Worm (Caenorhabditis elegans): ENCODE data around the gene Y43F8B.24.

Y43F8B.24 gene

DNA sequence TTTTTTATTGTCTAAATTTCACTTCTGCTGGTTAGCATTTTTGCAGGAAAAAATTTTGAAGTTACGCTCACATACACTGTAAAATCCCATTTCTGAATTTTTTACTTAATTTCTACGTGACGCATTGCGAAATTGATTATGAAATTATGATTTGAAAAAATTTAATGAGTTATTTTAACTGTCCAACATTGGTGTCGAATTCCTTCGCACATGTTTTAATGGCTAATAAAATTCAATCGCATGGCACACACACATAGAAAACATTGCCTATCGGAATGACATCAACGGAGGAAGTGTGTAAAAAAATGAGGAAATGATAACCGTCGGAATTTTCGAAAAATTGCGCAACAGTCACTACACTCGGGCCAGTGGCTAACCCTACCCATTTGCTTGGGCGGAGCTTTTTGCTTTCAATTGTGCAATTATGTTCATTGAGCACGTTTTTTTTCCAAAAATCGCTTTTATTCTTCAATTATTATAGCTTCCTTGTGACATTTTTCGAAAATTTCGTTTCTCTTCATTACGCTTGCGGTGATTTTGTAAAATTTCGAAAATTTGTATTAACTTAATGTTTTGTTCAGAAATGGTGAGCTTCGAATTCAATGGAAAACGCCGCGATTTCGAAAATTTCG, 23.3 kb upstream of the Y43F8B.24 start, which contains the start of gene C25F9.16:
TSS of gene C25F9.16 (plus strand) at position 582 of the 632 bp plus-strand sequence.
- no peak for TF ChIP-seq sdz-12 (GFP tag; optimal IDR thresholded peaks at IDR 0.05)
- TF ChIP-seq ceh-20 (GFP tag; IDR thresholded peaks at IDR 0.05), result 0 out of 2 replicates have a peak, but pooled peaks have one; percentile 26
- peak; percentile 90 for TF ChIP-seq php-3 (GFP tag; IDR thresholded peaks at IDR 0.05)
- TF ChIP-seq nhr-28 (tag; optimal IDR thresholded peaks at IDR 0.05), result peak; percentile 24
- TF ChIP-seq aha-1 (tag), result peak; percentile 72
- TF ChIP-seq saeg-2 (GFP tag; IDR thresholded peaks at IDR 0.05), result no peak
- TF ChIP-seq daf-16 (GFP tag; optimal IDR thresholded peaks at IDR 0.05), result no peak
- peak; percentile 33 for TF ChIP-seq daf-16 (tag; optimal IDR thresholded peaks at IDR 0.05)
- peak; percentile 42 for TF ChIP-seq pqm-1 (tag; optimal IDR thresholded peaks at IDR 0.05)
- TF ChIP-seq egl-27 (tag; optimal IDR thresholded peaks at IDR 0.05), result no peak

DNA sequence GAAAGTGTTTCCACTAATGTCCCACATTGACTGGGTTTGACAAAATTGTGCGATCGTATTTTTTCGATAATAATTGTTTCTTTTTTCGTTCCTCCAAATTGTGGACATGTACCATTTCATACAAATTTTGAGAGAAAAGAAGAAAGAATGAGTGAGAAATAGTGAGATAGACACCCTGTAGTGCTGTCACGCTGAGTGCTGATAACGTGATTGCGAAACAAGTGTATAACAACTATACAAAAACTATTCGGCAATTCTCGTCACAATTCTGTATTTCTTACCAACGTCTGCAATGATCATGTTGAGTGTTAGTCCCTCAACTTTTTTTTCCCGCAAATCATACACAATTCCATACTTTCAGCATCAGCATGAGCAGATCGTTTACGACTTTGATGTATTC, 20.9 kb upstream of the Y43F8B.24 start, which contains the start of gene C25F9.14:
TSS of gene C25F9.14 (plus strand) at position 178 of the 400 bp plus-strand sequence.
- TF ChIP-seq mxl-3 (GFP tag; optimal IDR thresholded peaks at IDR 0.05), result peak; percentile 19
- no peak for TF ChIP-seq daf-16 (GFP tag; optimal IDR thresholded peaks at IDR 0.05)
- TF ChIP-seq daf-16 (tag; optimal IDR thresholded peaks at IDR 0.05), result peak; percentile 17
- peak; percentile 20 for TF ChIP-seq hlh-30 (tag; optimal IDR thresholded peaks at IDR 0.05; ENCODE audit: insufficient read depth)
- peak; percentile 12 for TF ChIP-seq hlh-11 (tag; optimal IDR thresholded peaks at IDR 0.05)
- 0 out of 2 replicates have a peak, but pooled peaks have one; percentile 17 for TF ChIP-seq dmd-6 (GFP tag; IDR thresholded peaks at IDR 0.05)
- TF ChIP-seq nhr-76 (tag; optimal IDR thresholded peaks at IDR 0.05), result no peak
- no peak for TF ChIP-seq jun-1 (tag; optimal IDR thresholded peaks at IDR 0.05)
- peak; percentile 56 for TF ChIP-seq pqm-1 (tag; optimal IDR thresholded peaks at IDR 0.05)
- peak; percentile 59 for TF ChIP-seq nhr-28 (tag; optimal IDR thresholded peaks at IDR 0.05)

ce11 chrV:19443599-19443998, 13.6 kb upstream of the Y43F8B.24 start:
- TF ChIP-seq nhr-28 (tag; optimal IDR thresholded peaks at IDR 0.05) (peak; percentile 34), ctbp-1 (GFP tag; IDR thresholded peaks at IDR 0.05) (no peak), dve-1 (tag; optimal IDR thresholded peaks at IDR 0.05; ENCODE audit: insufficient read depth) (peak; percentile 27), daf-16 (GFP tag; optimal IDR thresholded peaks at IDR 0.05) (no peak), daf-16 (tag; optimal IDR thresholded peaks at IDR 0.05) (peak; percentile 72), lsy-2 (tag; optimal IDR thresholded peaks at IDR 0.05) (peak in 1 of 2 experiments; percentile 4), ztf-7 (tag; optimal IDR thresholded peaks at IDR 0.05) (no peak), mxl-2 (GFP tag; conservative IDR thresholded peaks at IDR 0.05) (no peak), skn-1 (tag; optimal IDR thresholded peaks at IDR 0.05) (no peak), lin-38 (GFP tag; IDR thresholded peaks at IDR 0.05) (no peak)

DNA sequence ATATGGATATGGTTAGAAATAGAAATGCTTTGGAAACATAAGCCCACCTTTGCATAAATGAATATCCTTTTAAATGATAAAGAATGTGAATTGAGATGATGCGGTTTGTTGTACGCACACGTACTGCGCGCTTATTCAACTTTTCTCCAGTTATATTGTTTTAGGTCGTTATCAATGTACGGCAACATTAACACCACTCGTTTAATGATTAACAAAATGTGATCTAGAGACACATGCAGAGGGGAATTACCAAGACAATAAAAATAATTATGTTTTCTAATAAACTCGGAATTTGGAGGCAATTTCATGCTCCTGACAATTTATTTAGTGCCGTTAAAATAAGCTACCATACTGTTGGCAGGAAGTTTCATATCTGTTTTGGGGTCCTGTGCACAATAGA, 11.8 kb upstream of the Y43F8B.24 start, which contains the start of gene M04C3.1:
TSS of gene M04C3.1 (minus strand) at position 164 of the 400 bp plus-strand sequence.
- TF ChIP-seq D1046.2 (GFP tag; IDR thresholded peaks at IDR 0.05), result no peak
- no peak for TF ChIP-seq fkh-10 (GFP tag; optimal IDR thresholded peaks at IDR 0.05)
- TF ChIP-seq madf-9 (GFP tag; conservative IDR thresholded peaks at IDR 0.05), result no peak
- no peak for TF ChIP-seq nhr-48 (tag; optimal IDR thresholded peaks at IDR 0.05)
- TF ChIP-seq nhr-42 (GFP tag; IDR thresholded peaks at IDR 0.05), result no peak
- TF ChIP-seq set-16 (GFP tag; IDR thresholded peaks at IDR 0.05), result no peak
- TF ChIP-seq nhr-11 (tag; optimal IDR thresholded peaks at IDR 0.05), result no peak
- TF ChIP-seq ceh-28 (tag; optimal IDR thresholded peaks at IDR 0.05), result no peak
- TF ChIP-seq lin-15B (tag; optimal IDR thresholded peaks at IDR 0.05), result no peak
- TF ChIP-seq hlh-30 (tag; optimal IDR thresholded peaks at IDR 0.05; ENCODE audit: insufficient read depth), result peak; percentile 22
- no peak for TF ChIP-seq hmg-1.1 (GFP tag; IDR thresholded peaks at IDR 0.05)
- TF ChIP-seq ceh-62 (tag; optimal IDR thresholded peaks at IDR 0.05), result no peak
- TF ChIP-seq lsy-2 (tag; optimal IDR thresholded peaks at IDR 0.05), result peak in 1 of 2 experiments; percentile 5
- TF ChIP-seq lin-39 (tag; optimal IDR thresholded peaks at IDR 0.05), result no peak
- no peak for TF ChIP-seq gei-8 (GFP tag; optimal IDR thresholded peaks at IDR 0.05)
- TF ChIP-seq arid-1 (GFP tag; conservative IDR thresholded peaks at IDR 0.05), result no peak
- TF ChIP-seq Y75B8A.6 (GFP tag; IDR thresholded peaks at IDR 0.05), result no peak
- TF ChIP-seq dmd-9 (GFP tag; IDR thresholded peaks at IDR 0.05), result no peak
- TF ChIP-seq daf-12 (tag; optimal IDR thresholded peaks at IDR 0.05), result no peak
- TF ChIP-seq saeg-2 (GFP tag; IDR thresholded peaks at IDR 0.05), result no peak
- TF ChIP-seq dmd-6 (GFP tag; IDR thresholded peaks at IDR 0.05), result peak; percentile 27; the same call in 1 of the 2 replicates
- TF ChIP-seq sdz-12 (GFP tag; optimal IDR thresholded peaks at IDR 0.05), result no peak
- no peak for TF ChIP-seq Y5F2A.4 (GFP tag; optimal IDR thresholded peaks at IDR 0.05)
- no peak for TF ChIP-seq dpl-1 (GFP tag; optimal IDR thresholded peaks at IDR 0.05)
- no peak for TF ChIP-seq egl-43 (GFP tag; IDR thresholded peaks at IDR 0.05)
- TF ChIP-seq mdt-29 (GFP tag; IDR thresholded peaks at IDR 0.05), result no peak
- TF ChIP-seq jun-1 (tag; optimal IDR thresholded peaks at IDR 0.05), result no peak

Measured in whole organism, L4 larva.